Worm (Caenorhabditis elegans) whole organism, L4 larva: ENCODE measurements around the gene ints-7.

ENCODE experiments used
- F26F4.8 ChIP-seq: fragments of 200-800 bp; sonication (Bioruptor generic); conservative IDR thresholded peaks from 2 replicates; pipeline ENCODE4 v1.3.6; 2022; ENCODE audit warnings: missing genetic modification characterization, missing compliant biosample characterization
- R02D3.7 ChIP-seq: fragments of 150-350 bp; sonication (generic microtip); optimal IDR thresholded peaks from 3 replicates; lab custom pipeline; 2014; ENCODE audit warnings: missing biosample characterization, missing genetic modification characterization
- Y75B8A.6 ChIP-seq: fragments of 200-800 bp; sonication (Bioruptor generic); IDR thresholded peaks from 2 replicates; pipeline ENCODE4 v1.3.6; 2022; ENCODE audit warnings: missing genetic modification reagents, missing genetic modification characterization, missing compliant biosample characterization
- ama-1 ChIP-seq: fragments of 150-350 bp; optimal IDR thresholded peaks from 2 replicates; lab custom pipeline; 2014; ENCODE audit warnings: inconsistent platforms, mixed read lengths
- ces-1 ChIP-seq: fragments of 150-350 bp; sonication (generic microtip); optimal IDR thresholded peaks from 4 replicates; lab custom pipeline; 2014; ENCODE audit warnings: missing biosample characterization, missing genetic modification reagents, missing genetic modification characterization
- daf-16 ChIP-seq, 3 experiments: sonication (generic microtip); optimal IDR thresholded peaks; 2 replicates each; lab custom pipeline; 2016 to 2017; ENCODE audit warnings: missing genetic modification characterization in 3 of 3, missing genetic modification reagents in 3 of 3, mild to moderate bottlenecking in 2 of 3, missing compliant biosample characterization in 2 of 3, missing biosample characterization in 1 of 3, moderate library complexity in 1 of 3
- gei-8 ChIP-seq: fragments of 200-800 bp; sonication (Bioruptor generic); optimal IDR thresholded peaks from 2 replicates; lab custom pipeline; 2018; ENCODE audit warnings: mild to moderate bottlenecking, missing genetic modification characterization, missing compliant biosample characterization
- lin-13 ChIP-seq: fragments of 150-350 bp; optimal IDR thresholded peaks from 2 replicates; lab custom pipeline; 2014; ENCODE audit warnings: missing biosample characterization, missing genetic modification reagents, missing genetic modification characterization
- mep-1 ChIP-seq: fragments of 150-350 bp; sonication (generic microtip); optimal IDR thresholded peaks from 3 replicates; lab custom pipeline; 2014; ENCODE audit warnings: missing biosample characterization, missing genetic modification characterization
- nhr-111 ChIP-seq: fragments of 200-800 bp; sonication (Bioruptor generic); optimal IDR thresholded peaks from 2 replicates; lab custom pipeline; 2018; ENCODE audit warnings: mild to moderate bottlenecking, missing genetic modification characterization, missing compliant biosample characterization
- unc-62 ChIP-seq, 3 experiments: fragments of 150-350 bp in 1 of 3; sonication (generic microtip); optimal IDR thresholded peaks in 2 of 3; peaks in 1 of 3; 1 replicate in 1 of 3; 2 replicates in 2 of 3; lab custom pipeline; 2014 to 2017; ENCODE audit warnings: missing biosample characterization in 3 of 3, missing genetic modification characterization in 3 of 3, missing genetic modification reagents in 3 of 3, missing genotype in 1 of 3
- vab-7 ChIP-seq: fragments of 200-800 bp; sonication (Bioruptor generic); IDR thresholded peaks from 2 replicates; pipeline ENCODE4 v1.3.6; 2022; ENCODE audit warnings: missing genetic modification reagents, missing genetic modification characterization, missing compliant biosample characterization

DNA sequence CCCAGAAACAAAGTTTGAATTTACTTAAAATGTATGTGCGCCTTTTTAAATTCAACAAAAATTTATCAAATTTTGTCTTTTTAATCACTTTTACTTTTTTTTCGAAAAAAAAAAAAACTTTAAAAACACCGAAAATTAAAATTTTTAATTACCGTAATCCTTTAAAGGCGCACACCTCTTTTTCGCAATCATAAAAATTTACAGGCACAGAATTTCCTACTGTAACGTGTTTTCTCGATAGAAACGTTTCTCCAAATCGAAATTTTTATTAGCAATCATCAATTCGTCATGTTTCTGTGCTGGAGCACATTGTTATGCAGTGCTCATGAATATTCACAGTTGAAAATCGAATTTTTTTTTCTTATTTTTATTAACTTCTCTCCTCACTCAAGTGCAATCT is 46.1 kb upstream of the ints-7 start:
- TF ChIP-seq Y75B8A.6, result no peak
- TF ChIP-seq unc-62 (GFP tag; optimal IDR thresholded peaks at IDR 0.05 in 1 of 2; lab: Kevin White, UChicago), result no peak
- no peak for TF ChIP-seq unc-62 (tag; optimal IDR thresholded peaks at IDR 0.05; lab: Kevin White, UChicago)
- no peak for TF ChIP-seq lin-13 (GFP tag; lab: Kevin White, UChicago)
- TF ChIP-seq daf-16 (GFP tag; optimal IDR thresholded peaks at IDR 0.05; lab: Kevin White, UChicago), result no peak
- TF ChIP-seq daf-16 (tag; optimal IDR thresholded peaks at IDR 0.05; lab: Kevin White, UChicago), result no peak
- TF ChIP-seq F26F4.8 (GFP tag; lab: Robert Waterston, UW), result no peak
- TF ChIP-seq ama-1 (lab: Kevin White, UChicago), result no peak
- no peak for TF ChIP-seq mep-1
- no peak for TF ChIP-seq gei-8
- TF ChIP-seq R02D3.7 (tag; lab: Kevin White, UChicago), result no peak
- TF ChIP-seq vab-7, result no peak
- TF ChIP-seq ces-1 (GFP tag; lab: Kevin White, UChicago), result no peak
- TF ChIP-seq nhr-111 (GFP tag; lab: Kevin White, UChicago), result no peak
